Fruit fly (Drosophila melanogaster): ENCODE data around the gene CG17568.
A peak's percentile ranks its signal among the peaks of the same experiment; 100 is the strongest.

dm6 chr2L:19134814-19135523, 46.5 kb downstream of the CG17568 start, which contains the start of gene Polr1D:
- TF ChIP-seq ovo (GFP tag; optimal IDR thresholded peaks at IDR 0.05) (peak; percentile 80), Mnt (GFP tag; optimal IDR thresholded peaks at IDR 0.05) (peak; percentile 50), cnc (optimal IDR thresholded peaks at IDR 0.05) (no peak), CG5204 (GFP tag; optimal IDR thresholded peaks at IDR 0.05) (no peak), Clk (GFP tag; optimal IDR thresholded peaks at IDR 0.05) (no peak), Hr96 (GFP tag; optimal IDR thresholded peaks at IDR 0.05) (no peak), bab1 (GFP tag; optimal IDR thresholded peaks at IDR 0.05) (no peak), CG1620 (GFP tag; optimal IDR thresholded peaks at IDR 0.05) (no peak), tj (GFP tag; optimal IDR thresholded peaks at IDR 0.05) (peak; percentile 92), toe (GFP tag; optimal IDR thresholded peaks at IDR 0.05) (no peak)

Measured in whole organism, adult.